ENCODE assay signal across 1 worm cellular context in genomic region chrIII:1220012-1220411, ce11.
TF ChIP-seq lines count a peak whose summit lies in the region.

No protein-coding gene starts in this region.

TF ChIP-seq in whole organism, young adult, 124 proteins besides CTCF, POLR2A, EP300 and RAD21 (continued from another document):
- TF ChIP-seq lin-26 (GFP tag; IDR thresholded peaks at IDR 0.05; lab: Robert Waterston, UW) (no peak), Y56A3A.18 (GFP tag; IDR thresholded peaks at IDR 0.05; lab: Robert Waterston, UW) (no peak), somi-1 (GFP tag; optimal IDR thresholded peaks at IDR 0.05; lab: Kevin White, UChicago) (no peak), F55B11.4 (tag; optimal IDR thresholded peaks at IDR 0.05; lab: Kevin White, UChicago; ENCODE audit: borderline replicate concordance, insufficient read depth) (no peak), dox-1 (GFP tag; IDR thresholded peaks at IDR 0.05; lab: Robert Waterston, UW) (peak; percentile 40; the same call in 1 of the 2 replicates), B0019.2 (GFP tag; conservative IDR thresholded peaks at IDR 0.05; lab: Robert Waterston, UW) (no peak), F39B2.1 (GFP tag; IDR thresholded peaks at IDR 0.05; lab: Robert Waterston, UW) (no peak), madf-3 (GFP tag; IDR thresholded peaks at IDR 0.05; lab: Robert Waterston, UW) (no peak), ets-4 (GFP tag; optimal IDR thresholded peaks at IDR 0.05; lab: Kevin White, UChicago) (peak; percentile 57), atf-7 (tag; optimal IDR thresholded peaks at IDR 0.05; lab: Kevin White, UChicago) (peak; percentile 15), ceh-100 (GFP tag; IDR thresholded peaks at IDR 0.05; lab: Robert Waterston, UW) (no peak), F10E7.11 (tag; optimal IDR thresholded peaks at IDR 0.05; lab: Kevin White, UChicago) (no peak), madf-8 (GFP tag; conservative IDR thresholded peaks at IDR 0.05; lab: Robert Waterston, UW) (no peak), egrh-3 (GFP tag; IDR thresholded peaks at IDR 0.05; lab: Robert Waterston, UW) (peak; percentile 46; the same call in 1 of the 2 replicates), die-1 (tag; optimal IDR thresholded peaks at IDR 0.05; lab: Kevin White, UChicago) (no peak), ztf-3 (GFP tag; optimal IDR thresholded peaks at IDR 0.05; lab: Kevin White, UChicago) (no peak), xnd-1 (tag; optimal IDR thresholded peaks at IDR 0.05; lab: Kevin White, UChicago) (no peak), aptf-3 (GFP tag; IDR thresholded peaks at IDR 0.05; lab: Robert Waterston, UW) (no peak), K12H6.12 (tag; optimal IDR thresholded peaks at IDR 0.05; lab: Kevin White, UChicago) (no peak)
TF ChIP-seq in whole organism, young adult: peak in this region for 7.
